Fruit fly (Drosophila melanogaster) whole organism, larva: ENCODE measurements around the gene CG32454.
"Not testable (repeated sequence)": the region's sequence is repeated elsewhere in the genome, so short reads cannot be mapped to it uniquely, and the experiment has no call there.

ENCODE experiments used
- noc ChIP-seq: fragments of 200-800 bp; sonication (Bioruptor generic); optimal IDR thresholded peaks from 3 replicates; lab custom pipeline; 2019; ENCODE audit warnings: missing biosample characterization, mild to moderate bottlenecking, missing genetic modification characterization, moderate library complexity

CG32454 gene

DNA sequence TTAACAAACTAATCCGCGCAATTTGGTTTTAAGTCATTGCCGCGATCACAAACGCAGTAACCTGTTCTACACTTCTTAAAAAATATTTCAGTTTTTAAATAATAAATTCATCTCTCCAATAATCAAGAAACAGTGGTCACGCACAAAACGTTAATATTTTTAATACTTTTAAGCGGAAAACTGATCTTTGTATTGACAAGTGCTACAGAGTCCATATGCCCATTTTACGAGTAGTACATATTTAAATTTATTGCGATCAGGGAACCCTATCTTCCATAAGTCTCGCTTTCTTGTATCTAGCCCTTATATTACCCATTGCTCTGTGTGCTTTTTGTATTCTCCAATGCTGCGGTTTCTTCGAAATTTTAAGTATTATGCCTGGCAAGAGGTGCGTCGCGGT, at the start of gene CG32454:
CG32454 (plus strand) TSS at position 301 of the 400 bp plus-strand sequence.
- TF ChIP-seq noc (tag; lab: Kevin White, UChicago): no peak

DNA sequence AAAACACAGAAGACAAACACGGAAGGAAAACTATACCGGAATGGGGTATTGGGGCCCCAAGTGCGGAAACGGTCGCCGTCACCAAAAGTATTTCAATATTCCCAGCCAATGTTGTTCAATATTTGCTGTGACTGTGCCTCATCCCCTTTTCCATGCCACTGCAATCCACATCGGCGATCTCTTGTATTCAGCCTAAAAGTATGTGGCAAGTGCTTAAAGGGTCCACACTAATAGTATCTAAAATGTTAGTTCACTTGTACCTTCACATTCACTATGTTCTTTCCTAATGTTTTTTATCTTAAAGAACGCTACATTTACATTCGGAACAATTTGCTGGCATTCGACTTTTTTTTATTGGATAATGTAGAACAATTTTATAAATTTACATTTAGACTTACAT, 48.6 kb upstream of the CG32454 start:
- no peak for TF ChIP-seq noc (tag; lab: Kevin White, UChicago)

DNA sequence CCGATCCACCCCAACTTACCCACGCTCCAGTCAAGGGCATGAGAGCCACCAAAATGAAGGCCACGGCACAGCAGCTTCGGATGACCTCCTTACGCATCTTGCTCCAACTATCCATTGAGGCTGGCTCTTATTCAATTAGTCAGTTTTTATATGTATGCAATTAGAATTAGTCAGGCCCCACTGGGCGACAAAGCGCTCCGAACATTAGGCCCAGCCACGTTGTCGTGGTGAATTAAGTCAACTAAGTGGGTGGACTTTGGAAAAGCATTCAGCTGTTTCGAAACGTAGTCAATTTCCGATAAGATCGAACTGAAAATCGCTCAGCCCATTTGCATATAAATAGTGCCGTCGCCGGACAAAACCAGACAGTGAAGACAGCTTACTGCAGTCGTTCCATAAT, 42.6 kb upstream of the CG32454 start, which contains the start of the genes CG14455 and CG14456:
CG14455 (minus strand) TSS at position 101 of the 400 bp plus-strand sequence.
CG14456 (plus strand) TSS at position 236 of the 400 bp plus-strand sequence.
- no peak for TF ChIP-seq noc (tag; lab: Kevin White, UChicago)

DNA sequence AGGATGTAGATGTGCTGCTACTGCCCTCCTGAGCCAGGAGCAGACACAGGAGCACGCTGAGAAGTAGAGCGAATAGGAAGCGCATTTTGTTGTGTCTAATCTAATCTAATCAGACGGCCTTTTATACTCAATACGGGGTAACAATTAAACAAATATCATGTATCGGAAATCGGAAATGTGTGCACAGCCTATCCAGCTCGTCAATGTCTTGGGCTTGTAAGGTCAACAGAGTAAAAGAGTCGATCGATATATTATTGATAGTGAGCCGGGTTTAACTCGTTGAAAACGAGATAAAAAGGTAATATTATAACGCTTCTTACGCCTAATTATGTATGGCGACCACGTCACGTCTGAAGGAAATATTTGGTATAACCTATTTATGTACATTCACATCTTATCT, 37.1 kb upstream of the CG32454 start, which contains the start of gene CG14454:
CG14454 (minus strand) TSS at position 101 of the 400 bp plus-strand sequence.
- not testable (repeated sequence) for TF ChIP-seq noc (tag; lab: Kevin White, UChicago)

DNA sequence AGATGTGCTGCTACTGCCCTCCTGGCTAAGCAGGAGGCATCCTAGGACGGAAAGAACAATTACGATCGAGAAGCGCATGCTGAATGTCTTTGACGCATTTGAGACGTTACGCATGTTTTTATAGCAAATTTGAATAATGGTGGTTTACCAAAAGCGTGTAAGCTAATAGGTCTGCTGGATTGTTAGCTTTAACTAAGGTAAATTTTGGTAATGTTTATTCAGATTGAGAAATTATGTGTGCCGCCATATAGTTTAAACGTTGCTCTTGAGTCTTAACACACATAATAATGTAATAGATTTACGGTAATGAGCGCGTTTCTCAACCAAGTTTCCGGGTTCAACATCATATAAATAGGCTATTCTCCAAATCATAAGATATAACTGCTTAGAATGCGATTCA, 35.9 kb upstream of the CG32454 start, which contains the start of the genes CG12546 and CG14453:
CG12546 (minus strand) TSS at position 101 of the 400 bp plus-strand sequence.
CG14453 (plus strand) TSS at position 372 of the 400 bp plus-strand sequence.
- no peak for TF ChIP-seq noc (tag; lab: Kevin White, UChicago)

DNA sequence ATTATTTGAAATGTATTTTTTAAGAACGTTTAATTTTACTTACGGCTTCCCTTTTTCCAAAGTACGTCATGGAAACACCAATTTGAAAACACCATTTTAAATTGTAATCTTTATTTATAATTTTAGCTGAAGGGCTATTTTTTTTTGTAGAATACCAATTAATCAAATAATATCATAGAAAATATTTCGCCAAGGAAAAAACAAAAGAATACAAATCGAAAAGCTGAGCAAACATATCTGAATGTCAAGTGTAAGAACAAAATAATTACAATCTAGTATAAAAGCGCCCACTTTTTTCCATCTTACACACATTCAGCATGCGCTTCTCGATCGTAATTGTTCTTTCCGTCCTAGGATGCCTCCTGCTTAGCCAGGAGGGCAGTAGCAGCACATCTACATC, 33.9 kb upstream of the CG32454 start, which contains the start of gene CG14452:
CG14452 (plus strand) TSS at position 301 of the 400 bp plus-strand sequence.
- no peak for TF ChIP-seq noc (tag; lab: Kevin White, UChicago)

DNA sequence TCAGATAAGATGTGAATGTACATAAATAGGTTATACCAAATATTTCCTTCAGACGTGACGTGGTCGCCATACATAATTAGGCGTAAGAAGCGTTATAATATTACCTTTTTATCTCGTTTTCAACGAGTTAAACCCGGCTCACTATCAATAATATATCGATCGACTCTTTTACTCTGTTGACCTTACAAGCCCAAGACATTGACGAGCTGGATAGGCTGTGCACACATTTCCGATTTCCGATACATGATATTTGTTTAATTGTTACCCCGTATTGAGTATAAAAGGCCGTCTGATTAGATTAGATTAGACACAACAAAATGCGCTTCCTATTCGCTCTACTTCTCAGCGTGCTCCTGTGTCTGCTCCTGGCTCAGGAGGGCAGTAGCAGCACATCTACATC, 32.6 kb upstream of the CG32454 start, which contains the start of gene CG32453:
CG32453 (plus strand) TSS at position 301 of the 400 bp plus-strand sequence.
- not testable (repeated sequence) for TF ChIP-seq noc (tag; lab: Kevin White, UChicago)

DNA sequence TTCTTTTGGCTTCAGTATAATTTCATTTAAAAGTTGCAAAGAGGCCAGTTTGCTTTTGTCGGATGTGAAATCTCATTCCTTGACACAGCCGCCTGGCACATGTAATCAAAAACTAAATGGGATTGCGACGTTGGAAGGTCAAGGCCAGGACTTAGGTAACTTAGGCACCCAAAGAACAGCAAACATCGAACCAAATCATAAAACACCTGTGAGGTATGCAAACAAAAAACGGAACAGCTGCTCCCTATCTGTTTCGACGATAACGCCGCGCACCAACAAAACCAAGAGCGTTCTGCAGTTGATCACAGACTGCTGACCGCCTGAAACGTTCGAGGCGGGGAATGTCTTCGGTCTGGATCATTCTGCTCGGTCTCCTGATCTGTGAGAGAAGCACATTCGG, 30.4 kb upstream of the CG32454 start, which contains the start of gene CG45116:
CG45116 (plus strand) TSS at position 301 of the 400 bp plus-strand sequence.
- TF ChIP-seq noc (tag; lab: Kevin White, UChicago): no peak

DNA sequence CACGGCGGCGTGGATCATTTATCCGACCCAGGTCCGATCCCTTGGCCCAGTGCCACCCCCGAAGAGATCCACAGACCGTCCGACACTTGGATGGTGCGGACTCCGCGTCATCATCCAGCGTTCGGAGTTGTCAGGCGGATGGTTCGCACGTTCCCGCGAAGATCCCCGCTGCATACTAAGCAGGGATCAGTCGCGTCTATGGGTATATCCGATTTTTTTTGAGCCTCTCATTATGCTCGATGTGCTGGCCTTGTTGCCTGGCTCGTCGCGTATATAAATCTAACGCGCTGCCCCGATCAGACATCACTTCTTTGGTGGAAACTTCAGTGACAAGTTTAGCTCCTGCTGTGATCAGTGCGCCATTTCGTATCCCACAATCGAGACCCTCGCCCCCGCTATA, 17.7 kb upstream of the CG32454 start, which contains the start of gene CG11370:
CG11370 (plus strand) TSS at position 301 of the 400 bp plus-strand sequence.
- no peak for TF ChIP-seq noc (tag; lab: Kevin White, UChicago)

DNA sequence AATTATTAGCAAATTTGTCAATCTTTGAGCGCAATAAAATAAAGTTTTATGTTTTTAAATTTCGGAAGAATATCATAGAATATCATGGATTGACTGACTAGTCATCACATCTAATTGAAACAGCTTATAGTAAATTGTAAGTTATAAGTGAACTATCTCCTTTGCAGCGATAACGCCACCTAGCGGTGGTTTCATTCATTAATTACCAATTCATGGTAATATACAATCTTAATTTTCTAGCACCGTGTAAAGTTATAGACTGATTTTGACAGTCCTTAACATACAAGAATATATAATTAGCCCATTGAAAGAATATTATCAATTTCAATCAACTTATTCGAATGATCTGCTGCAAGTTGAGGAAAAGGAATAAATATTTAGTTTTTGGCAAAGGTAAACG, 16.0 kb upstream of the CG32454 start:
- TF ChIP-seq noc (tag; lab: Kevin White, UChicago): no peak

DNA sequence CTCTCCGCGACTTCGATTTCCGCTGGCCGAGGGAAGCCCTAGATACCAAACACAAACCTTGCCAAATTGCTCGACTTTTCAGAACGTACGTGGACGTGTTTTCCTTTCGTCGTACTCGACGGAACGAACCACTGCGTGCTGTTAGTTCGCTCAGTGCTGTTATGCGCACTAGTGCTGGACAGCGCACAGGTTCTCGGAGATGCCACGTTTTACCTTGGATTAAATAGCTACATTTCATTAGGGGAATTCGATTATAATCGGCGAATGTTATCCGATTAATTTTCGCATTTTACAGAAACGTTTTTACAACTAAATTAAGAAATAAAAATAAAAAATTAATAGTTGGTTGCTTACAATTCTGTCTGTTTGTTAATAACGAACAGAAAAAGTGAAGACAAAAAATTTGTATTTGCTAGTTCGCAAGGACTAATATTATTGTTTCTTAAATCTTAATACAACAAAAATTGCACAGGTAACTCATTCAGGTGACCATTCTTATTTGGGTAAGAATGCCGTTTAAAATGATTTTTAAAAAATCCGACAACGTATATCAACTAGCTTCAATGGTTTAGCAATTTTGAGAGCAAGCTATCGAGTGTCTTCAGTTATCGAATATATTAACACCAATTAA, 12.3 kb upstream of the CG32454 start, which contains the start of the genes ArfGAP3 and CG32452:
ArfGAP3 (minus strand) TSS at position 441 of the 631 bp plus-strand sequence.
CG32452 (plus strand) TSS at position 592 of the 631 bp plus-strand sequence.
- TF ChIP-seq noc (tag; lab: Kevin White, UChicago): no peak

DNA sequence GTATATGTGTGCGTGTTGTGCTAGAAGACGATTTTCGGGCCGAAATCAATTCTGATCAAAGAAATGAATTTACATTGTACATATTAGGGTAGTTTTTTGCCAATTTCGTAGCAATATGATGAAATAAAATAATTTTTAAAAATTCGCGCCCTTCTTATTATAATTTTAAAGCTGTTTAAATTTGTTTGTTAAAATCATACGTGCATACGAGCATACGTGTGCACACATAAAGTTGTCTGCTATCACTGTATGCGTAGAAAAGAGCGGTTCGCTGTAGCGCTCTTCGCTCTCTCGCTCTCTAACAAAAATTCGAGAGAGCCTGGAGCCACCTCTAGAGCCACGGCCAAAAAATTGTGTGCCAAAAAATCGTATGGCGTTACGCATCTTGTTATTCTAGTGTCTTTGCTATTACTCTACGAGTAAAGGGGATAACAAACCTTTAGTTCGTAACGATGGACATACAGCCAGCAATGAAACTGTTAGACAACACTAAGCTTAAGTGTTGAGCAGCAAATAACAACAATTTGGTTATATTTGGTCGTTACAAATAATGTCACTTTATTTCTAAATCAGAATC, 8.8 kb upstream of the CG32454 start, which contains the start of gene mael:
mael (plus strand) TSS at position 510 of the 577 bp plus-strand sequence.
- not testable (repeated sequence) for TF ChIP-seq noc (tag; lab: Kevin White, UChicago)

DNA sequence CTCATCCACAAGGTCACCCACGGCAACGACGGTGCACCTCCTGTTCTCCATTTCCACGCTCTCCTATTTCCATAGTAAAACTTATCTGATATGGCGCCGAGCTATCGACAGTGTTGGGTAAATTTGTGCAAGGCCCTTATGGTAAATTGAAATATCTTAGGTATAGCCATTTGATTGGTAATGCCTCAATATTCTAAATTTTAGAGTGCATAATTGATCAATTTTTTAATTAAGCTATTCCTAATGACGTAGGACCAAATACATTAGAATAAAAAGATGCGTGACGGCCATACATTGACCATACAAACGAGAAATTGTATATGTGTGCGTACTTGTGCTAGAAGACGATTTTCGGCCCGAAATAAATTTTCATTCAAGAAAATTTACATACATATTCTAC, 7.6 kb upstream of the CG32454 start, which contains the start of gene CG14451:
CG14451 (minus strand) TSS at position 101 of the 400 bp plus-strand sequence.
- TF ChIP-seq noc (tag; lab: Kevin White, UChicago): no peak

DNA sequence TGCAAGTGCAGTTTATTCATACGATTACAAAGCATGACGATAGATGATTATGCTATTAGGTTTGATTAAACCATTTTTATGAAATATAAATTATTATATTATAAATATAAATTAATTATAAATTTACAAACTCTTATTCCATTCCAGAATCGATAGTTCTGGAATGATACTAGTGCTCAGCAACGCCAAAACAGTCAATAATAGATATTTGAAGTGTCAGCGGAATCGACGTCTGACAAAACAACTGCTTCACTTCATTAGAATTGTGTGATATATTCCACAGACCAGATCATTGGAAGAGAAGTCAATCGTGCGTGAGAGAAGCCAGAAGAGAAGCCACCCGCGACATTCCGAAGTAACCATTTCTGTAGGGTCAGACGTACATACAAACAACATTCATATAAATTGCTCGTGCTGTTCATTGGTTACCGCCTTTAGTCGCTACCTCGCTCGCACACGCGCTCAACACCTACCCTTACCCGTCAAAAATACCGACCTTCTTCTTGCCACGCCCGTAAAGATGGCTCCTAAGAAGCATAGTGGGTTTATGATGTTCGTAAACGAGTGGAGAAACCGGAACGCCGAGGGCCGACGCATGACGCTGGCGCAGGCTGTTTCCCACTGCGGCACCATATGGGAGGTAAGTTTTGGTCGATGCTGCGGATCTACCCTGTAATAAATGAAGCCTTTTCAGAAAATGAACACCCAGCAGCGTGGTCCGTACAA, 5.4 kb upstream of the CG32454 start:
- no peak for TF ChIP-seq noc (tag; lab: Kevin White, UChicago)

DNA sequence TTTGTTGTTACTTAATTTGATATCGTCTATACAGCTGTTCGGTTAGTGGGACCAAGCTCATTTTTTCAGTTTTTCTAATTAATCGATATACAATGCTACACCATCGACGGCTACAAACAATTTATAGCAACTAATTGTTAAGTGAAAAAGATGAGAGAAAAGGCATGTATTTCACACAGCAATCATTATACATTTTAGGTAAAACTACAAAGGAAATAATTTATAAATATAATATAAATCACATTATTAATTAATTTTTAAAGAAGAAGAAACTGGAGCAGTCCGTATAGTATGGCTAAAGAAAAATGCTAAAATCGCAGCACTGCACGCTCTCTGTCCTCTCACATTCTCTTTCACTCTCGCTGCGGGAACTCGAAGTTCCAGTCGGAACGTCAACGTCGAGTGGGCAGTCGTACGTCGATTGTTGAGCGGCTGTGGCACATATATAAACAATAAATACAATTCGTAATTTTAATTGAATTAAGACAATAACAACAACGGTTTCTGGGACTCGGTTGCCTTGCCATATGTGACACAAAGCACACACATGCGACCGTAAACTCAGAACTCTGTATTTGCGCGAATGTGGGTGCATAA, 1.7 kb upstream of the CG32454 start, which contains the start of the genes CG14450 and CG11367:
CG14450 (minus strand) TSS at position 51 of the 597 bp plus-strand sequence.
CG11367 (plus strand) TSS at position 373 of the 597 bp plus-strand sequence.
- no peak for TF ChIP-seq noc (tag; lab: Kevin White, UChicago)
